Worm (Caenorhabditis elegans): ENCODE measurements around the gene gcsh-1.

- TF ChIP-seq nhr-77 (tag; optimal IDR thresholded peaks at IDR 0.05) (no peak), ceh-28 (tag; optimal IDR thresholded peaks at IDR 0.05) (no peak), ctbp-1 (GFP tag; IDR thresholded peaks at IDR 0.05) (no peak), skn-1 (tag; optimal IDR thresholded peaks at IDR 0.05) (no peak), snpc-4 (tag; optimal IDR thresholded peaks at IDR 0.05) (no peak), hmg-1.1 (GFP tag; IDR thresholded peaks at IDR 0.05) (peak; percentile 27; the same call in 1 of the 2 replicates), daf-12 (tag; optimal IDR thresholded peaks at IDR 0.05) (no peak), ces-1 (GFP tag; optimal IDR thresholded peaks at IDR 0.05) (no peak), ztf-11 (tag; optimal IDR thresholded peaks at IDR 0.05) (no peak), ama-1 (optimal IDR thresholded peaks at IDR 0.05) (peak; percentile 86)
Measured at ce11 chrX:14491103-14491502, 23.8 kb downstream of the gcsh-1 start.

Measured in whole organism, L4 larva.